Worm (Caenorhabditis elegans) whole organism, L1 larva: ENCODE data around the gene nfki-1.

Experiments used
- C04F5.9 ChIP-seq: sonication (generic microtip); optimal IDR thresholded peaks from 2 replicates; lab custom pipeline; 2016; ENCODE audit warnings: missing genetic modification characterization, missing compliant biosample characterization
- F16B12.6 ChIP-seq: fragments of 150-350 bp; optimal IDR thresholded peaks from 2 replicates; lab custom pipeline; 2014; ENCODE audit warnings: missing biosample characterization, missing genetic modification characterization
- aly-2 ChIP-seq: fragments of 150-350 bp; optimal IDR thresholded peaks from 2 replicates; lab custom pipeline; 2014; ENCODE audit warnings: missing biosample characterization, missing genetic modification characterization
- ama-1 ChIP-seq: fragments of 150-350 bp; optimal IDR thresholded peaks from 2 replicates; lab custom pipeline; 2014
- blmp-1 ChIP-seq: fragments of 150-350 bp; optimal IDR thresholded peaks from 2 replicates; lab custom pipeline; 2014; ENCODE audit warnings: missing biosample characterization, missing genetic modification characterization
- ceh-82 ChIP-seq, 3 experiments: fragments of 150-350 bp in 1 of 3; sonication (generic microtip) in 2 of 3; optimal IDR thresholded peaks; 2 replicates each; lab custom pipeline; 2014 to 2017; ENCODE audit warnings: missing biosample characterization in 3 of 3, missing genetic modification characterization in 3 of 3
- ceh-88 ChIP-seq: fragments of 200-800 bp; sonication (Bioruptor generic); IDR thresholded peaks from 2 replicates; pipeline ENCODE4 v1.3.6; 2022; ENCODE audit warnings: missing genetic modification characterization, missing compliant biosample characterization
- ceh-90 ChIP-seq: sonication (generic microtip); optimal IDR thresholded peaks from 2 replicates; lab custom pipeline; 2016; ENCODE audit warnings: missing genetic modification characterization, missing compliant biosample characterization
- dsc-1 ChIP-seq: sonication (generic microtip); optimal IDR thresholded peaks from 2 replicates; lab custom pipeline; 2016; ENCODE audit warnings: mild to moderate bottlenecking, missing genetic modification characterization, missing compliant biosample characterization
- egl-27 ChIP-seq, 2 experiments: fragments of 150-350 bp in 1 of 2; sonication (generic microtip); optimal IDR thresholded peaks; 3 replicates each; lab custom pipeline; 2017 to 2018; ENCODE audit warnings: missing biosample characterization in 2 of 2, missing genetic modification characterization in 2 of 2, missing genetic modification reagents in 2 of 2
- elt-3 ChIP-seq, 6 experiments: fragments of 150-350 bp in 1 of 6; sonication (generic microtip); optimal IDR thresholded peaks; 2 replicates each; lab custom pipeline; 2017 to 2018; ENCODE audit warnings: missing biosample characterization in 6 of 6, missing genetic modification characterization in 6 of 6, inconsistent platforms in 1 of 6
- ets-5 ChIP-seq: fragments of 200-800 bp; sonication (Bioruptor generic); IDR thresholded peaks from 2 replicates; pipeline ENCODE4 v1.3.6; 2022; ENCODE audit warnings: missing genetic modification characterization, missing compliant biosample characterization
- fkh-10 ChIP-seq: sonication (generic microtip); optimal IDR thresholded peaks from 2 replicates; lab custom pipeline; 2017; ENCODE audit warnings: missing biosample characterization, missing genetic modification reagents, missing genetic modification characterization
- fkh-8 ChIP-seq: sonication (generic microtip); optimal IDR thresholded peaks from 2 replicates; lab custom pipeline; 2016; ENCODE audit warnings: mild to moderate bottlenecking, missing genetic modification characterization, missing compliant biosample characterization
- irx-1 ChIP-seq: sonication (generic microtip); optimal IDR thresholded peaks from 2 replicates; lab custom pipeline; 2016; ENCODE audit warnings: missing genetic modification characterization, missing compliant biosample characterization
- isw-1 ChIP-seq: fragments of 200-800 bp; sonication (Bioruptor generic); IDR thresholded peaks from 2 replicates; pipeline ENCODE4 v1.3.6; 2022; ENCODE audit warnings: missing genetic modification characterization, missing compliant biosample characterization
- lin-13 ChIP-seq: fragments of 150-350 bp; optimal IDR thresholded peaks from 2 replicates; lab custom pipeline; 2014; ENCODE audit warnings: missing biosample characterization, missing genetic modification reagents, missing genetic modification characterization
- lin-14 ChIP-seq: fragments of 200-800 bp; sonication (Bioruptor generic); optimal IDR thresholded peaks from 2 replicates; lab custom pipeline; 2018; ENCODE audit warnings: mild to moderate bottlenecking, missing genetic modification characterization, moderate library complexity, missing compliant biosample characterization
- lsy-2 ChIP-seq, 2 experiments: fragments of 150-350 bp; optimal IDR thresholded peaks; 2 replicates each; lab custom pipeline; 2014; ENCODE audit warnings: missing biosample characterization in 2 of 2, missing genetic modification characterization in 2 of 2
- mab-9 ChIP-seq: fragments of 200-800 bp; sonication (Bioruptor generic); IDR thresholded peaks from 2 replicates; pipeline ENCODE4 v1.3.6; 2022; ENCODE audit warnings: missing genetic modification reagents, missing genetic modification characterization, missing compliant biosample characterization
- mdl-1 ChIP-seq, 2 experiments: fragments of 150-350 bp; optimal IDR thresholded peaks; 2 replicates each; lab custom pipeline; 2014 to 2017; ENCODE audit warnings: missing biosample characterization in 2 of 2, missing genetic modification characterization in 2 of 2, inconsistent platforms in 1 of 2
- mep-1 ChIP-seq: fragments of 150-350 bp; optimal IDR thresholded peaks from 2 replicates; lab custom pipeline; 2014; ENCODE audit warnings: missing biosample characterization, missing genetic modification characterization
- nhr-12 ChIP-seq: sonication (generic microtip); optimal IDR thresholded peaks from 2 replicates; lab custom pipeline; 2017; ENCODE audit warnings: missing biosample characterization, missing genetic modification characterization
- nhr-237 ChIP-seq: fragments of 150-350 bp; optimal IDR thresholded peaks from 2 replicates; lab custom pipeline; 2014; ENCODE audit warnings: missing biosample characterization, missing genetic modification characterization
- nhr-28 ChIP-seq: fragments of 150-350 bp; optimal IDR thresholded peaks from 2 replicates; lab custom pipeline; 2014; ENCODE audit warnings: missing biosample characterization, missing genetic modification characterization
- nhr-71 ChIP-seq: sonication (generic microtip); optimal IDR thresholded peaks from 2 replicates; lab custom pipeline; 2016; ENCODE audit warnings: mild to moderate bottlenecking, missing genetic modification characterization, moderate library complexity, missing compliant biosample characterization
- nhr-76 ChIP-seq: sonication (generic microtip); optimal IDR thresholded peaks from 2 replicates; lab custom pipeline; 2017; ENCODE audit warnings: missing biosample characterization, missing genetic modification characterization
- nhr-77 ChIP-seq: fragments of 150-350 bp; optimal IDR thresholded peaks from 2 replicates; lab custom pipeline; 2014; ENCODE audit warnings: missing biosample characterization, missing genetic modification characterization
- nhr-84 ChIP-seq: sonication (generic microtip); optimal IDR thresholded peaks from 2 replicates; lab custom pipeline; 2017; ENCODE audit warnings: missing biosample characterization, missing genetic modification characterization
- nhr-85 ChIP-seq: sonication (generic microtip); peaks from one replicate; lab custom pipeline; 2016; ENCODE audit warnings: missing genetic modification characterization, inconsistent platforms, missing compliant biosample characterization
- nhr-90 ChIP-seq: sonication (generic microtip); optimal IDR thresholded peaks from 2 replicates; lab custom pipeline; 2016; ENCODE audit warnings: mild to moderate bottlenecking, missing genetic modification characterization, missing compliant biosample characterization; ENCODE audit not compliant: poor library complexity
- pag-3 ChIP-seq: sonication (generic microtip); optimal IDR thresholded peaks from 2 replicates; lab custom pipeline; 2017; ENCODE audit warnings: missing genetic modification characterization, mild to moderate bottlenecking, missing compliant biosample characterization, antibody characterized with exemption, borderline replicate concordance; ENCODE audit not compliant: insufficient read depth
- pax-3 ChIP-seq: fragments of 200-800 bp; sonication (Bioruptor generic); optimal IDR thresholded peaks from 2 replicates; lab custom pipeline; 2018; ENCODE audit warnings: mild to moderate bottlenecking, missing genetic modification characterization, moderate library complexity, missing compliant biosample characterization
- pqm-1 ChIP-seq: sonication (generic microtip); optimal IDR thresholded peaks from 3 replicates; lab custom pipeline; 2017; ENCODE audit warnings: missing biosample characterization, missing genetic modification characterization
- skn-1 ChIP-seq: fragments of 150-350 bp; optimal IDR thresholded peaks from 2 replicates; lab custom pipeline; 2014; ENCODE audit warnings: missing biosample characterization, missing genetic modification characterization
- sox-4 ChIP-seq: sonication (generic microtip); optimal IDR thresholded peaks from 2 replicates; lab custom pipeline; 2016; ENCODE audit warnings: missing genetic modification characterization, missing compliant biosample characterization
- sptf-1 ChIP-seq: fragments of 150-350 bp; optimal IDR thresholded peaks from 2 replicates; lab custom pipeline; 2014; ENCODE audit warnings: missing biosample characterization, missing genetic modification characterization
- tbx-2 ChIP-seq: sonication (generic microtip); optimal IDR thresholded peaks from 2 replicates; lab custom pipeline; 2016; ENCODE audit warnings: missing genetic modification characterization, missing compliant biosample characterization
- unc-130 ChIP-seq: fragments of 150-350 bp; optimal IDR thresholded peaks from 2 replicates; lab custom pipeline; 2017; ENCODE audit warnings: missing biosample characterization, missing genetic modification characterization, inconsistent platforms
- unc-30 ChIP-seq: sonication (generic microtip); optimal IDR thresholded peaks from 2 replicates; lab custom pipeline; 2017; ENCODE audit warnings: missing biosample characterization, missing genetic modification characterization
- unc-86 ChIP-seq: sonication (generic microtip); optimal IDR thresholded peaks from 2 replicates; lab custom pipeline; 2016; ENCODE audit warnings: missing genetic modification characterization, missing compliant biosample characterization
- vab-15 ChIP-seq: sonication (generic microtip); optimal IDR thresholded peaks from 2 replicates; lab custom pipeline; 2017; ENCODE audit warnings: missing genotype, mild to moderate bottlenecking, missing genetic modification characterization, missing compliant biosample characterization
- zag-1 ChIP-seq: fragments of 150-350 bp; optimal IDR thresholded peaks from 2 replicates; lab custom pipeline; 2014; ENCODE audit warnings: missing biosample characterization, missing genetic modification characterization
- zip-4 ChIP-seq: fragments of 200-800 bp; sonication (Bioruptor generic); optimal IDR thresholded peaks from 2 replicates; lab custom pipeline; 2018; ENCODE audit warnings: mild to moderate bottlenecking, missing genetic modification characterization, moderate library complexity, missing compliant biosample characterization
- ztf-11 ChIP-seq, 2 experiments: sonication (generic microtip); optimal IDR thresholded peaks; 2 replicates each; lab custom pipeline; 2016 to 2017; ENCODE audit warnings: missing genetic modification characterization in 2 of 2, missing biosample characterization in 1 of 2, missing compliant biosample characterization in 1 of 2

The nfki-1 gene

ce11 chrX:15345346-15346198 is 9.5 kb upstream of the nfki-1 start (continued):
- TF ChIP-seq C04F5.9 (tag; lab: Kevin White, UChicago) (no peak), lsy-2 (tag; optimal IDR thresholded peaks at IDR 0.05; lab: Kevin White, UChicago) (no peak), isw-1 (GFP tag; lab: Robert Waterston, UW) (no peak), sox-4 (tag; lab: Kevin White, UChicago) (no peak), F16B12.6 (no peak), unc-130 (tag; lab: Kevin White, UChicago) (no peak), nhr-84 (tag; lab: Kevin White, UChicago) (no peak), zip-4 (no peak), nhr-77 (no peak), egl-27 (tag; optimal IDR thresholded peaks at IDR 0.05; lab: Kevin White, UChicago) (no peak), nhr-12 (no peak), nhr-85 (tag; lab: Kevin White, UChicago) (peak; percentile 37), ceh-82 (tag; optimal IDR thresholded peaks at IDR 0.05; lab: Kevin White, UChicago) (no peak), ets-5 (no peak), ceh-90 (tag; lab: Kevin White, UChicago) (no peak), irx-1 (tag; lab: Kevin White, UChicago) (no peak)

ce11 chrX:15347680-15348079 is 7.4 kb upstream of the nfki-1 start:
- no peak for TF ChIP-seq fkh-10
- peak; percentile 1 for TF ChIP-seq mep-1 (tag; lab: Kevin White, UChicago)
- no peak for TF ChIP-seq lin-13
- TF ChIP-seq nhr-90 (tag; lab: Kevin White, UChicago), result no peak
- TF ChIP-seq unc-30 (tag; lab: Kevin White, UChicago), result no peak
- TF ChIP-seq mdl-1 (tag; optimal IDR thresholded peaks at IDR 0.05; lab: Kevin White, UChicago), result no peak
- no peak for TF ChIP-seq sptf-1 (tag; lab: Kevin White, UChicago)
- TF ChIP-seq pax-3, result no peak
- TF ChIP-seq nhr-85 (tag; lab: Kevin White, UChicago), result peak; percentile 60
- peak; percentile 39 for TF ChIP-seq dsc-1 (tag; lab: Kevin White, UChicago)
- peak in 1 of 2 experiments; percentile 76 for TF ChIP-seq ztf-11 (tag; optimal IDR thresholded peaks at IDR 0.05; lab: Kevin White, UChicago)
- no peak for TF ChIP-seq nhr-76 (tag; lab: Kevin White, UChicago)
- TF ChIP-seq aly-2 (tag; lab: Kevin White, UChicago), result no peak
- no peak for TF ChIP-seq nhr-237 (tag; lab: Kevin White, UChicago)
- no peak for TF ChIP-seq ceh-88 (GFP tag; lab: Robert Waterston, UW)
- TF ChIP-seq blmp-1 (tag; lab: Kevin White, UChicago), result peak; percentile 1
- TF ChIP-seq lin-14 (GFP tag; lab: Kevin White, UChicago), result peak; percentile 65
- TF ChIP-seq nhr-28, result no peak
- no peak for TF ChIP-seq fkh-8 (tag; lab: Kevin White, UChicago)
- peak; percentile 25 for TF ChIP-seq tbx-2 (tag; lab: Kevin White, UChicago)
- TF ChIP-seq skn-1 (tag; lab: Kevin White, UChicago), result no peak
- TF ChIP-seq ama-1 (lab: Kevin White, UChicago), result no peak
- TF ChIP-seq unc-86, result peak; percentile 72
- TF ChIP-seq ceh-90 (tag; lab: Kevin White, UChicago), result no peak
- TF ChIP-seq zag-1 (tag; lab: Kevin White, UChicago), result no peak
- no peak for TF ChIP-seq nhr-12
- no peak for TF ChIP-seq elt-3 (tag; optimal IDR thresholded peaks at IDR 0.05; lab: Kevin White, UChicago)
- no peak for TF ChIP-seq lsy-2 (tag; optimal IDR thresholded peaks at IDR 0.05; lab: Kevin White, UChicago)
- no peak for TF ChIP-seq pqm-1 (tag; lab: Kevin White, UChicago)
- TF ChIP-seq pag-3 (tag; lab: Kevin White, UChicago), result no peak
- TF ChIP-seq nhr-71, result peak; percentile 19
- no peak for TF ChIP-seq irx-1 (tag; lab: Kevin White, UChicago)
- TF ChIP-seq mab-9 (GFP tag; lab: Robert Waterston, UW), result no peak
- no peak for TF ChIP-seq vab-15 (tag; lab: Kevin White, UChicago)
